Worm (Caenorhabditis elegans): ENCODE results near the gene M163.7.

DNA sequence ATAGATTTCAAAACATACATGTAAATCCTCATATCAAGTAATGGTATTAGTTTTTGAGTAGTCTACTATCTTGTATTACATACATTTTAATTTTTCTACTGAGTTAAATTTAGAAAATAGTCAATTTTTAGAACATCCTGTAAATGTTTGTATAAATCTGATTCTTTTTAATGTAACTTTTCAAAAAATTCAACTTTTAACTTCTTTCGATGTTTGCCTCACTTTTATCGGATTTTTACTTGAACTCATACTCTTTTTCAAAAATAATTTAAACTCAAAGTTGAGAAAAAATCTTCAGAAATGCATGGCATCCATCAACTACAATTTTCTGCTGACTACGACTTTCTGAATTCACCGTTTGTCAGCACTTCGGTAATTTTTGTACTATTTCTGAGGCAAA is at the start of gene M163.7:
- TF ChIP-seq ztf-23 (GFP tag; IDR thresholded peaks at IDR 0.05), result no peak
- no peak for TF ChIP-seq flt-1 (GFP tag; IDR thresholded peaks at IDR 0.05)
- TF ChIP-seq T22C8.4 (GFP tag; IDR thresholded peaks at IDR 0.05), result no peak
- TF ChIP-seq ztf-29 (GFP tag; IDR thresholded peaks at IDR 0.05), result no peak
- no peak for TF ChIP-seq tab-1 (GFP tag; IDR thresholded peaks at IDR 0.05)

All from whole organism, midembryonic.